Fruit fly (Drosophila melanogaster): ENCODE data around the gene bab1.

Gene bab1

DNA sequence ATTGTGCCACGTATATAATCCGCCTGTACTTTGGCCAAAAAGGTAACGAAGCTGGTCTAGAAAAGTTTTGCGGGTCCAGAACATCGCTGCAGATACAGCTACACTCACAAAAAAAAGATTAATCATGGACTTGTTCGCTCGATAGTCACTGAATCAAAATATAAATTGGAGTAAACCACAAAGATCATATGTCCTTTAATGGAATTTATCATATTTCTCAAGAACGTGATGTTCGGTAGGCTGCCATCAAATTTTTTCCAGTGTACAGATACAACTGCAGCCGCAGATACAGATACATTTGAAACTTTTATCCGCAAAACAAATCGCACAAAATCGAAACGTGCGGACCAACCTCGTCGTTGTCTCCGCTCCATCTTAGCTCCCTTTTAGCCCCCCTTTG lies 13.6 kb downstream of the bab1 start:
- no peak for TF ChIP-seq lola (GFP tag; optimal IDR thresholded peaks at IDR 0.05)
- TF ChIP-seq pan (optimal IDR thresholded peaks at IDR 0.05), result no peak
- no peak for TF ChIP-seq Hr83 (GFP tag; optimal IDR thresholded peaks at IDR 0.05; ENCODE audit: poor library complexity, severe bottlenecking)
- TF ChIP-seq Hnf4 (GFP tag; optimal IDR thresholded peaks at IDR 0.05), result peak; percentile 69
- no peak for TF ChIP-seq dsf (GFP tag; optimal IDR thresholded peaks at IDR 0.05; ENCODE audit: borderline replicate concordance)
- TF ChIP-seq Dfd (GFP tag; optimal IDR thresholded peaks at IDR 0.05), result no peak
- TF ChIP-seq jim (GFP tag; optimal IDR thresholded peaks at IDR 0.05), result no peak
- peak; percentile 42 for TF ChIP-seq Vsx2 (GFP tag; optimal IDR thresholded peaks at IDR 0.05; ENCODE audit: partially characterized antibody)
- peak; percentile 76 for TF ChIP-seq h (GFP tag; optimal IDR thresholded peaks at IDR 0.05)
- peak; percentile 60 for TF ChIP-seq psq (GFP tag; optimal IDR thresholded peaks at IDR 0.05)
- TF ChIP-seq Hr78 (GFP tag; optimal IDR thresholded peaks at IDR 0.05), result no peak
- TF ChIP-seq sv (GFP tag; optimal IDR thresholded peaks at IDR 0.05), result no peak
- TF ChIP-seq CG32264 (GFP tag; optimal IDR thresholded peaks at IDR 0.05), result no peak
- TF ChIP-seq brk (GFP tag; optimal IDR thresholded peaks at IDR 0.05), result peak; percentile 47
- TF ChIP-seq OdsH (GFP tag; optimal IDR thresholded peaks at IDR 0.05), result peak; percentile 58
- no peak for TF ChIP-seq CrebA (GFP tag; optimal IDR thresholded peaks at IDR 0.05; ENCODE audit: borderline replicate concordance)
- peak in 1 of 2 experiments; percentile 73 for TF ChIP-seq foxo (GFP tag; optimal IDR thresholded peaks at IDR 0.05)
- peak; percentile 48 for TF ChIP-seq ey (GFP tag; optimal IDR thresholded peaks at IDR 0.05)
- TF ChIP-seq Rel (GFP tag; optimal IDR thresholded peaks at IDR 0.05), result no peak
- no peak for TF ChIP-seq Rel (tag; optimal IDR thresholded peaks at IDR 0.05)
- TF ChIP-seq HLH106 (tag; optimal IDR thresholded peaks at IDR 0.05), result peak; percentile 55
- TF ChIP-seq br (GFP tag; optimal IDR thresholded peaks at IDR 0.05), result peak; percentile 64
- TF ChIP-seq fru (GFP tag; optimal IDR thresholded peaks at IDR 0.05), result peak; percentile 52
- no peak for TF ChIP-seq N (GFP tag; optimal IDR thresholded peaks at IDR 0.05)
- peak; percentile 35 for TF ChIP-seq dmrt93B (GFP tag; optimal IDR thresholded peaks at IDR 0.05)
- TF ChIP-seq GATAd (GFP tag; optimal IDR thresholded peaks at IDR 0.05), result no peak
- peak; percentile 51 for TF ChIP-seq Sp1 (GFP tag; optimal IDR thresholded peaks at IDR 0.05)
- peak; percentile 41 for TF ChIP-seq tai (GFP tag; optimal IDR thresholded peaks at IDR 0.05)
- peak; percentile 71 for TF ChIP-seq rgr (GFP tag; optimal IDR thresholded peaks at IDR 0.05)
- no peak for TF ChIP-seq CG9705 (GFP tag; optimal IDR thresholded peaks at IDR 0.05)
- peak; percentile 54 for TF ChIP-seq woc (GFP tag; optimal IDR thresholded peaks at IDR 0.05)

DNA sequence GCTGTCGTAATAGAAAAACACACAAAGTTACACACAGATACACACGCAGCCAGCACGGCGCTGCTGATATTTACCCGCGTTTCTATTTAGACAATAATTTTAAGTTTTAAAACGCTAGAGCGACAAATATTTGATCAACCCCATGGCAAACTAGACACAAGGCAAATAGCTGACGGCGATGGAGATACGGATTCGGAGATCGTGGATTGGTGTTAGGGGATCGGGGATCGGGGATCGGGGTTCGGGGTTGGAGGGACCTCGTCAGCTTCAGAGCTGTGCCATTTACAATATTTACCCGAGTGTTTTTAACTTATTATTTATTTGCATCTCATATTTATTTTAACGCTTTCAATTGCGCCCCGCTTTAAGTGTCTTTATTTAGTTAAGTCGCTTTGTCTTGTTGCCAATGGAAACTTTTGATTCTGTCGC lies 14.6 kb downstream of the bab1 start:
- TF ChIP-seq Dfd (GFP tag; optimal IDR thresholded peaks at IDR 0.05), result no peak
- no peak for TF ChIP-seq Hr78 (GFP tag; optimal IDR thresholded peaks at IDR 0.05)
- TF ChIP-seq Vsx2 (GFP tag; optimal IDR thresholded peaks at IDR 0.05; ENCODE audit: partially characterized antibody), result no peak
- TF ChIP-seq N (GFP tag; optimal IDR thresholded peaks at IDR 0.05), result no peak
- TF ChIP-seq ey (GFP tag; optimal IDR thresholded peaks at IDR 0.05), result no peak
- no peak for TF ChIP-seq fru (GFP tag; optimal IDR thresholded peaks at IDR 0.05)
- no peak for TF ChIP-seq Dif (GFP tag; optimal IDR thresholded peaks at IDR 0.05; ENCODE audit: partially characterized antibody)
- TF ChIP-seq Jra (GFP tag; optimal IDR thresholded peaks at IDR 0.05), result no peak
- TF ChIP-seq dsf (GFP tag; optimal IDR thresholded peaks at IDR 0.05; ENCODE audit: borderline replicate concordance), result no peak
- no peak for TF ChIP-seq Mio (GFP tag; optimal IDR thresholded peaks at IDR 0.05)

DNA sequence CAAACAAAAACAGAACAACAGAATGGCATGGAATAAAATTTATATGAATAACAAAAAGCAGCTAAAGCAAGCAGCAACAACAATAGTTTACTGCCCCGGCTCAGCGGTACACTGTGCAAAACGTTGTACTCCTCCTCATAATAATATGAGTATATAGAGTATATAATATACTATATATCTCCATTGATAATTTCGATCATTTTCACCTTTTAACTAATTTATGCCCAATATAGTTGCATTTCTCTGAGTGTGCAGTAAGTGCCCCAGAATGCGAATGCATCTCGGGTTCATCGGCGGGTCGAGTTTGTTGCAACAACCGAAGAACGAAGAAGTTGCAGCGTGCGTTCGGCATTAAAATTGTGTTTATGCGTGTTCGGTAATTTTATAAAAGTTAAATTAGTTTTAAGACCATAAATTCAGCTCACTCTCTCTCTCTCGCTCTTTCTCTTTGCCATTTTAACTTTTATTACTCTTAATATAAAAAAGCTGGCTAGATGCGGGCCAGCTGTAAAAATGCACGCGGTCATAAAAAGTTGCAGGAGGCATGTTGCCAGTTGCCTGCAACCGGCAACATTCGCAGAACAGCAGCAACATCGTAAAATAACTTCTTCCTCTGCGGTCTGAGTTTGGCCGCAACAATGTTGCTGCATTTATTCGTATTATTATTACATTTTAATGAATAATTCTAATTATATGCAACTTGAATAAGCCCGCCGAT lies 16.4 kb downstream of the bab1 start:
- peak; percentile 15 for TF ChIP-seq HLH106 (tag; optimal IDR thresholded peaks at IDR 0.05)
- TF ChIP-seq dmrt93B (GFP tag; optimal IDR thresholded peaks at IDR 0.05), result peak; percentile 15
- TF ChIP-seq OdsH (GFP tag; optimal IDR thresholded peaks at IDR 0.05), result peak; percentile 28
- TF ChIP-seq Vsx2 (GFP tag; optimal IDR thresholded peaks at IDR 0.05; ENCODE audit: partially characterized antibody), result no peak
- peak; percentile 38 for TF ChIP-seq psq (GFP tag; optimal IDR thresholded peaks at IDR 0.05)
- TF ChIP-seq fru (GFP tag; optimal IDR thresholded peaks at IDR 0.05), result peak; percentile 42
- peak; percentile 32 for TF ChIP-seq rgr (GFP tag; optimal IDR thresholded peaks at IDR 0.05)
- TF ChIP-seq br (GFP tag; optimal IDR thresholded peaks at IDR 0.05), result no peak
- TF ChIP-seq Hr83 (GFP tag; optimal IDR thresholded peaks at IDR 0.05; ENCODE audit: poor library complexity, severe bottlenecking), result no peak
- TF ChIP-seq Hnf4 (GFP tag; optimal IDR thresholded peaks at IDR 0.05), result no peak
- TF ChIP-seq foxo (GFP tag; optimal IDR thresholded peaks at IDR 0.05), result peak in 1 of 2 experiments; percentile 64

All from whole organism, wandering third instar larva.